Worm (Caenorhabditis elegans) whole organism, L3 larva: Measurements from ENCODE around the gene rhgf-1.

Experiments used
- R02D3.7 ChIP-seq: fragments of 150-350 bp; optimal IDR thresholded peaks from 2 replicates; lab custom pipeline; 2014; ENCODE audit warnings: missing biosample characterization, missing genetic modification characterization
- ama-1 ChIP-seq: fragments of 150-350 bp; optimal IDR thresholded peaks from 2 replicates; lab custom pipeline; 2018
- ceh-16 ChIP-seq: sonication (generic microtip); optimal IDR thresholded peaks from 2 replicates; lab custom pipeline; 2017; ENCODE audit warnings: missing biosample characterization, missing genetic modification characterization
- ceh-82 ChIP-seq: fragments of 150-350 bp; optimal IDR thresholded peaks from 2 replicates; lab custom pipeline; 2014; ENCODE audit warnings: missing biosample characterization, missing genetic modification characterization
- egl-27 ChIP-seq: sonication (generic microtip); optimal IDR thresholded peaks from 4 replicates; lab custom pipeline; 2017; ENCODE audit warnings: missing biosample characterization, missing genetic modification reagents, missing genetic modification characterization
- egl-5 ChIP-seq: fragments of 150-350 bp; optimal IDR thresholded peaks from 2 replicates; lab custom pipeline; 2017; ENCODE audit warnings: missing biosample characterization, missing genetic modification reagents, missing genetic modification characterization, inconsistent platforms
- elt-1 ChIP-seq: fragments of 150-350 bp; optimal IDR thresholded peaks from 2 replicates; lab custom pipeline; 2014; ENCODE audit warnings: missing biosample characterization, missing genetic modification characterization
- elt-2 ChIP-seq: sonication (generic microtip); optimal IDR thresholded peaks from 2 replicates; lab custom pipeline; 2016; ENCODE audit warnings: missing genetic modification reagents, mild to moderate bottlenecking, missing genetic modification characterization, missing compliant biosample characterization
- elt-3 ChIP-seq, 3 experiments: fragments of 150-350 bp in 1 of 3; sonication (generic microtip) in 2 of 3; optimal IDR thresholded peaks; 2 replicates in 2 of 3; 4 replicates in 1 of 3; lab custom pipeline; 2014 to 2017; ENCODE audit warnings: missing biosample characterization in 3 of 3, missing genetic modification characterization in 3 of 3
- eor-1 ChIP-seq, 2 experiments: fragments of 150-350 bp; optimal IDR thresholded peaks; 2 replicates each; lab custom pipeline; 2014 to 2018; ENCODE audit warnings: missing biosample characterization in 2 of 2, missing genetic modification characterization in 2 of 2
- fkh-10 ChIP-seq: sonication (generic microtip); optimal IDR thresholded peaks from 2 replicates; lab custom pipeline; 2017; ENCODE audit warnings: missing biosample characterization, missing genetic modification reagents, missing genetic modification characterization
- fkh-2 ChIP-seq: fragments of 150-350 bp; optimal IDR thresholded peaks from 2 replicates; lab custom pipeline; 2014; ENCODE audit warnings: missing biosample characterization, missing genetic modification reagents, missing genetic modification characterization
- hmg-11 ChIP-seq: sonication (generic microtip); optimal IDR thresholded peaks from 2 replicates; lab custom pipeline; 2016; ENCODE audit warnings: missing genetic modification characterization, missing compliant biosample characterization
- jun-1 ChIP-seq: fragments of 150-350 bp; optimal IDR thresholded peaks from 2 replicates; lab custom pipeline; 2014; ENCODE audit warnings: missing biosample characterization, missing genetic modification reagents, missing genetic modification characterization
- lin-15B ChIP-seq: fragments of 150-350 bp; optimal IDR thresholded peaks from 2 replicates; lab custom pipeline; 2014; ENCODE audit warnings: missing biosample characterization, missing genetic modification characterization
- lin-39 ChIP-seq: fragments of 150-350 bp; optimal IDR thresholded peaks from 2 replicates; lab custom pipeline; 2018; ENCODE audit warnings: missing biosample characterization, missing genetic modification reagents, missing genetic modification characterization
- lsy-12 ChIP-seq: sonication (generic microtip); optimal IDR thresholded peaks from 2 replicates; lab custom pipeline; 2016; ENCODE audit warnings: mild to moderate bottlenecking, missing genetic modification characterization, missing compliant biosample characterization
- mdl-1 ChIP-seq: fragments of 150-350 bp; optimal IDR thresholded peaks from 2 replicates; lab custom pipeline; 2014; ENCODE audit warnings: missing biosample characterization, missing genetic modification characterization
- mml-1 ChIP-seq: fragments of 150-350 bp; sonication (generic microtip); optimal IDR thresholded peaks from 3 replicates; lab custom pipeline; 2014; ENCODE audit warnings: missing biosample characterization, missing genetic modification characterization
- nfya-1 ChIP-seq: sonication (generic microtip); optimal IDR thresholded peaks from 2 replicates; lab custom pipeline; 2017; ENCODE audit warnings: missing genetic modification characterization, mild to moderate bottlenecking, missing compliant biosample characterization, antibody characterized with exemption, moderate library complexity; ENCODE audit not compliant: insufficient read depth
- nhr-23 ChIP-seq: fragments of 150-350 bp; optimal IDR thresholded peaks from 2 replicates; lab custom pipeline; 2014; ENCODE audit warnings: missing biosample characterization, missing genetic modification reagents, missing genetic modification characterization
- nhr-237 ChIP-seq: fragments of 150-350 bp; optimal IDR thresholded peaks from 2 replicates; lab custom pipeline; 2014; ENCODE audit warnings: missing biosample characterization, missing genetic modification characterization
- nhr-25 ChIP-seq: sonication (generic microtip); optimal IDR thresholded peaks from 2 replicates; lab custom pipeline; 2017; ENCODE audit warnings: missing biosample characterization, missing genetic modification characterization
- nhr-43 ChIP-seq: sonication (generic microtip); optimal IDR thresholded peaks from 2 replicates; lab custom pipeline; 2016; ENCODE audit warnings: mild to moderate bottlenecking, missing genetic modification characterization, missing compliant biosample characterization; ENCODE audit not compliant: poor library complexity, severe bottlenecking
- nhr-67 ChIP-seq: fragments of 150-350 bp; optimal IDR thresholded peaks from 2 replicates; lab custom pipeline; 2014; ENCODE audit warnings: missing biosample characterization, missing genetic modification characterization
- nhr-77 ChIP-seq: fragments of 150-350 bp; optimal IDR thresholded peaks from 2 replicates; lab custom pipeline; 2014; ENCODE audit warnings: missing biosample characterization, missing genetic modification characterization
- pqm-1 ChIP-seq: fragments of 150-350 bp; optimal IDR thresholded peaks from 2 replicates; lab custom pipeline; 2017; ENCODE audit warnings: missing biosample characterization, missing genetic modification characterization, inconsistent platforms
- tbx-2 ChIP-seq: sonication (generic microtip); optimal IDR thresholded peaks from 2 replicates; lab custom pipeline; 2016; ENCODE audit warnings: mild to moderate bottlenecking, missing genetic modification characterization, missing compliant biosample characterization
- unc-62 ChIP-seq: fragments of 150-350 bp; sonication (generic microtip); optimal IDR thresholded peaks from 4 replicates; lab custom pipeline; 2014; ENCODE audit warnings: missing biosample characterization, missing genetic modification reagents, missing genetic modification characterization
- zag-1 ChIP-seq: fragments of 150-350 bp; optimal IDR thresholded peaks from 2 replicates; lab custom pipeline; 2014; ENCODE audit warnings: missing biosample characterization, missing genetic modification characterization
- ztf-11 ChIP-seq: fragments of 150-350 bp; optimal IDR thresholded peaks from 2 replicates; lab custom pipeline; 2014; ENCODE audit warnings: missing biosample characterization, missing genetic modification characterization

Gene rhgf-1

ce11 chrX:10711769-10712168, at the start of gene rhgf-1:
Gene rhgf-1, minus strand, starts transcription at chrX:10711869.
- no peak for TF ChIP-seq elt-3 (tag; optimal IDR thresholded peaks at IDR 0.05; lab: Kevin White, UChicago)
- TF ChIP-seq mdl-1 = no peak
- TF ChIP-seq lin-15B (tag; lab: Kevin White, UChicago) = no peak
- no peak for TF ChIP-seq nhr-25 (tag; lab: Kevin White, UChicago)
- TF ChIP-seq ama-1 (lab: Kevin White, UChicago) = no peak
- TF ChIP-seq R02D3.7 (tag; lab: Kevin White, UChicago) = no peak
- TF ChIP-seq elt-1 (tag; lab: Kevin White, UChicago) = no peak
- TF ChIP-seq nhr-67 (tag; lab: Kevin White, UChicago) = no peak
- TF ChIP-seq nfya-1 (tag; lab: Kevin White, UChicago) = no peak
- no peak for TF ChIP-seq pqm-1 (tag; lab: Kevin White, UChicago)
- TF ChIP-seq mml-1 (tag; lab: Kevin White, UChicago) = no peak
- TF ChIP-seq lin-39 = no peak
- no peak for TF ChIP-seq hmg-11

DNA sequence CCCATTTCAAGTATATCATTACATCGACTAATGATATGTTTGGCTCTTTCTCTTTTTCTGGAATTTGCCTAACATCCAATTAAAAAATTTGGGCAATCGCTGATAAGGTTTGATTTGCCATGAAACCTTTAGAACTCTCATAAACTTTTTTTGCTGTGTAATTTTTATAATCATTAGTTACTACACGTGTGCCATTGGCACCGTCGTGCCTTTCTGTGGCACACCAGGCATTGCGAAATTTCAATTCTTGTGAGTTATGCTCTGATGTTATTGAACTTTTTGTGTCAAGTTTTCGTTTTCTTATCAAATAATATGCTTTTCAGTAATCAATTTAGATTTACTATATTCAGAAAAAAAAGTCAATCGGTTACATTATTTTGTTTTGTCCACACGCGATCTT, 49.3 kb upstream of the rhgf-1 start:
- TF ChIP-seq pqm-1 (tag; lab: Kevin White, UChicago) = no peak
- peak; percentile 54 for TF ChIP-seq elt-2 (tag; lab: Kevin White, UChicago)
- TF ChIP-seq, all 47 proteins: peak for 1

DNA sequence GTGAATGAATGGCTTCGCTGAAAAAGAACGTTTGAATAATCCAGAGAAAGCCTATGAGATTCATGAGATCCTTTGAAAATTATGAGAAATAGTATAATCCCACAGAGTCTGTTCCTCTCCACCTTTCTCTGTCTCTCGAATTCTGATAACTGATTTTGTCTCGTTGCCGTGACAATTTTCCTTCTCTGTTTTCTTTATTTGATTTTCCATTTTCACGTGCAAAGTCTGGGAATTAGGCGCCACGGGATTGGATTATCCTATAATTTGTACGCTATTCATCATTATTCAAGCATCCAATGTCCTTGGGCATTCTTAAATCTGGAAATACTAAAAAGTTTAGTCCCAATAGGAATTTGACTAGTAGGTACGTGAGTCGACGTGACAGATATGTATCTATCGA, 46.8 kb upstream of the rhgf-1 start:
- no peak for TF ChIP-seq elt-3 (tag; optimal IDR thresholded peaks at IDR 0.05; lab: Kevin White, UChicago)
- TF ChIP-seq nhr-77 (tag; lab: Kevin White, UChicago) = no peak
- no peak for TF ChIP-seq elt-2 (tag; lab: Kevin White, UChicago)
- no peak for TF ChIP-seq nhr-67 (tag; lab: Kevin White, UChicago)
- TF ChIP-seq egl-5 = no peak
- TF ChIP-seq zag-1 (tag; lab: Kevin White, UChicago) = no peak
- TF ChIP-seq ceh-16 (tag; lab: Kevin White, UChicago) = no peak
- TF ChIP-seq egl-27 (tag; lab: Kevin White, UChicago) = no peak
- no peak for TF ChIP-seq fkh-2 (tag; lab: Kevin White, UChicago)
- no peak for TF ChIP-seq nhr-43 (tag; lab: Kevin White, UChicago)
- TF ChIP-seq nhr-237 (tag; lab: Kevin White, UChicago) = no peak
- no peak for TF ChIP-seq jun-1 (tag; lab: Kevin White, UChicago)
- no peak for TF ChIP-seq mdl-1
- no peak for TF ChIP-seq eor-1 (tag; optimal IDR thresholded peaks at IDR 0.05; lab: Kevin White, UChicago)

DNA sequence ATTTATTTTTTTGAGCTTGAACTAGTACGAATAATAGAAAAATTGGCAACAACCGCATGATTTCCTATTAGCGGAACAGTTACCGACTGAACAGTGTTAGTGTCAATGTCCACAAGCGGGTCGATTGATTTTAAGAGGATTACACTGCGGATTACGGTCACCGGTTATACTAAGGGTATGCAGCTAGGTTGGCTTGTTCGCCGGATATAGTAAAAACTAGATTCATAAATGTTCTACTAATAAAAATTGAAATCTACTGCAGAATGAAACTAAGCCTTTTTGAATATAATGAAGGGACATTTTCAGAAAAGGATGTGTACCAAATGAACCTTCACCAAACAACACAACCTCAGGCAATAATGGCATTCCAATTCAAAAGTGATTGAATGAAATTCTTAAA, 45.9 kb upstream of the rhgf-1 start, which contains the start of gene R07A4.4:
TSS of gene R07A4.4 (minus strand) at position 101 of the 400 bp plus-strand sequence.
- TF ChIP-seq lin-39 (no peak), elt-3 (tag; optimal IDR thresholded peaks at IDR 0.05; lab: Kevin White, UChicago) (no peak), lsy-12 (tag; lab: Kevin White, UChicago) (no peak), tbx-2 (tag; lab: Kevin White, UChicago) (no peak)

DNA sequence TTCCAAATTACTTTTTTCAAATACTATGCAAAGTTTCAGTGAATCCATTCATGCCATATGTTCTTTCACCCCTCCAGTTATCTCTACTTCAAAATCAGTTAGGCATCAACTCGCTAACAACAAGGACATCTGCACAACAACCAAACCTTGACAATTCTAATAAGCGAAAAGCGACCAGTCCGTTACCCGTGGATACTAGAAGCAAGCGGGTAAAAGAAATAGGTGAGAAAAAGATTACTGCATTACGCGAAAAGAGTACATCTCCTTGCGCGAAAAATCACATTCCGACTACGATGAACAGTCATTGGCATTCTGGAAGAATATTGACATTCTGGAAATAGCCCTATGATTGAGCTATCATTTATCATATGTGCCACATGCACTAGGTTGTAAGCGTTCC, 44.5 kb upstream of the rhgf-1 start:
- peak; percentile 26 for TF ChIP-seq nhr-23 (tag; lab: Kevin White, UChicago)
- TF ChIP-seq nhr-43 (tag; lab: Kevin White, UChicago) = peak; percentile 14
- no peak for TF ChIP-seq hmg-11
- TF ChIP-seq nhr-25 (tag; lab: Kevin White, UChicago) = no peak

DNA sequence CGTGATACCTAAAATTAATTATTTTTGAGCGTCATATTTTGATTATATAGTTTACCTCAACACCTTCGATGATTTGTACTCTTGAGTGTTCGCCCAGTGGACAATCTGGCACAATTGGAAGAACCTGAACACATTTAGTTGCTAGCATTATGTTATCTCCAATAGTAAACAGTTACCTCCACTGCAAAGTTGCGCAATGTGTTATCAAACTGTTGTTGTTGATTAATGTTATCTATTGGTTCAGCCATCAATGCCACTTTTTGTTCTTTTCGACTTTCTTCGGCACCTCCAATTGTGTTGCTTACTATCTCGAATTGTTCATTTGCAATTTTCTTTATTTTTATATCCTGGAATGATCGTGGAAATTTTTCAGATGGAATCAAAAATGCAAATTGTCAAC, 42.9 kb upstream of the rhgf-1 start:
- no peak for TF ChIP-seq tbx-2 (tag; lab: Kevin White, UChicago)
- TF ChIP-seq ztf-11 (tag; lab: Kevin White, UChicago) = no peak
- no peak for TF ChIP-seq elt-3 (tag; optimal IDR thresholded peaks at IDR 0.05; lab: Kevin White, UChicago)
- TF ChIP-seq fkh-10 (GFP tag; lab: Kevin White, UChicago) = no peak
- no peak for TF ChIP-seq nhr-237 (tag; lab: Kevin White, UChicago)
- no peak for TF ChIP-seq nhr-23 (tag; lab: Kevin White, UChicago)
- TF ChIP-seq hmg-11 = no peak
- TF ChIP-seq unc-62 (GFP tag; lab: Kevin White, UChicago) = no peak
- no peak for TF ChIP-seq nhr-43 (tag; lab: Kevin White, UChicago)
- no peak for TF ChIP-seq egl-27 (tag; lab: Kevin White, UChicago)
- TF ChIP-seq nhr-77 (tag; lab: Kevin White, UChicago) = no peak
- TF ChIP-seq nhr-25 (tag; lab: Kevin White, UChicago) = no peak
- no peak for TF ChIP-seq ceh-82
